Fruit fly (Drosophila melanogaster) whole organism, pupa: ENCODE results near the gene CG2104.

Experiments
- CG10348 ChIP-seq: fragments of 200-800 bp; sonication (Bioruptor generic); IDR thresholded peaks from 2 replicates; pipeline ENCODE4 v1.3.6; 2022; ENCODE audit warnings: missing biosample characterization, missing genetic modification characterization
- CG12605 ChIP-seq: fragments of 200-800 bp; sonication (Bioruptor generic); IDR thresholded peaks from 2 replicates; pipeline ENCODE4 v1.3.6; 2022; ENCODE audit warnings: missing biosample characterization, missing genetic modification characterization
- CG13204 ChIP-seq: fragments of 200-800 bp; sonication (Bioruptor generic); optimal IDR thresholded peaks from 2 replicates; lab custom pipeline; 2018; ENCODE audit warnings: missing biosample characterization, mild to moderate bottlenecking, missing genetic modification characterization, moderate library complexity
- CG14655 ChIP-seq: fragments of 200-800 bp; sonication (Bioruptor generic); optimal IDR thresholded peaks from 3 replicates; lab custom pipeline; 2017; ENCODE audit warnings: mild to moderate bottlenecking, missing biosample characterization, missing genetic modification reagents, missing genetic modification characterization
- CG15710 ChIP-seq: fragments of 200-800 bp; sonication (Bioruptor generic); optimal IDR thresholded peaks from 2 replicates; lab custom pipeline; 2018; ENCODE audit warnings: missing biosample characterization, mild to moderate bottlenecking, missing genetic modification characterization, moderate library complexity
- CG17806 ChIP-seq: fragments of 200-800 bp; sonication (Bioruptor generic); optimal IDR thresholded peaks from 2 replicates; lab custom pipeline; 2018; ENCODE audit warnings: missing biosample characterization, mild to moderate bottlenecking, missing genetic modification characterization, moderate library complexity
- CG32121 ChIP-seq: fragments of 200-800 bp; sonication (Bioruptor generic); IDR thresholded peaks from 2 replicates; pipeline ENCODE4 v1.3.6; 2022; ENCODE audit warnings: missing biosample characterization, missing genetic modification characterization
- CG34367 ChIP-seq: fragments of 200-800 bp; sonication (Bioruptor generic); optimal IDR thresholded peaks from 2 replicates; lab custom pipeline; 2018; ENCODE audit warnings: missing biosample characterization, mild to moderate bottlenecking, missing genetic modification characterization
- CG4496 ChIP-seq: fragments of 200-800 bp; sonication (Bioruptor generic); IDR thresholded peaks from 3 replicates; pipeline ENCODE4 v1.3.6; 2022; ENCODE audit warnings: missing biosample characterization, missing genetic modification characterization
- CG8159 ChIP-seq: fragments of 200-800 bp; sonication (Bioruptor generic); optimal IDR thresholded peaks from 3 replicates; lab custom pipeline; 2018; ENCODE audit warnings: missing biosample characterization, mild to moderate bottlenecking, missing genetic modification characterization, moderate library complexity
- CG8301 ChIP-seq: fragments of 200-800 bp; sonication (Bioruptor generic); optimal IDR thresholded peaks from 2 replicates; lab custom pipeline; 2018; ENCODE audit warnings: missing biosample characterization, mild to moderate bottlenecking, missing genetic modification characterization
- CG9948 ChIP-seq: fragments of 200-800 bp; sonication (Bioruptor generic); optimal IDR thresholded peaks from 2 replicates; lab custom pipeline; 2018; ENCODE audit warnings: missing biosample characterization, mild to moderate bottlenecking, missing genetic modification characterization, moderate library complexity
- D1 ChIP-seq: fragments of 200-800 bp; sonication (Bioruptor generic); optimal IDR thresholded peaks from 2 replicates; lab custom pipeline; 2018; ENCODE audit warnings: missing biosample characterization, mild to moderate bottlenecking, missing genetic modification characterization, moderate library complexity
- EcR ChIP-seq: fragments of 200-800 bp; sonication (Bioruptor generic); optimal IDR thresholded peaks from 3 replicates; lab custom pipeline; 2019; ENCODE audit warnings: missing biosample characterization, missing genetic modification characterization, mild to moderate bottlenecking, moderate library complexity, missing genetic modification reagents
- Ets98B ChIP-seq: fragments of 200-800 bp; sonication (Bioruptor generic); IDR thresholded peaks from 2 replicates; pipeline ENCODE4 v1.3.6; 2022; ENCODE audit warnings: missing biosample characterization, missing genetic modification characterization
- Pif1A ChIP-seq: fragments of 200-800 bp; sonication (Bioruptor generic); optimal IDR thresholded peaks from 3 replicates; lab custom pipeline; 2016; ENCODE audit warnings: missing biosample characterization, missing genetic modification characterization
- Pif1B ChIP-seq: fragments of 200-800 bp; sonication (Bioruptor generic); optimal IDR thresholded peaks from 3 replicates; lab custom pipeline; 2016; ENCODE audit warnings: missing biosample characterization, missing genetic modification characterization
- Snoo ChIP-seq: fragments of 200-800 bp; sonication (Bioruptor generic); optimal IDR thresholded peaks from 3 replicates; lab custom pipeline; 2017; ENCODE audit warnings: missing biosample characterization, mild to moderate bottlenecking, missing genetic modification characterization, inconsistent platforms
- fd96Ca ChIP-seq: fragments of 200-800 bp; sonication (Bioruptor generic); IDR thresholded peaks from 3 replicates; pipeline ENCODE4 v1.3.6; 2022; ENCODE audit warnings: missing biosample characterization, missing genetic modification characterization
- gl ChIP-seq: fragments of 200-800 bp; sonication (Bioruptor generic); optimal IDR thresholded peaks from 2 replicates; lab custom pipeline; 2018; ENCODE audit warnings: missing biosample characterization, mild to moderate bottlenecking, missing genetic modification characterization
- rn ChIP-seq: fragments of 200-800 bp; sonication (Bioruptor generic); IDR thresholded peaks from 2 replicates; pipeline ENCODE4 v1.3.6; 2022; ENCODE audit warnings: missing biosample characterization, missing genetic modification characterization

CG2104 gene

DNA sequence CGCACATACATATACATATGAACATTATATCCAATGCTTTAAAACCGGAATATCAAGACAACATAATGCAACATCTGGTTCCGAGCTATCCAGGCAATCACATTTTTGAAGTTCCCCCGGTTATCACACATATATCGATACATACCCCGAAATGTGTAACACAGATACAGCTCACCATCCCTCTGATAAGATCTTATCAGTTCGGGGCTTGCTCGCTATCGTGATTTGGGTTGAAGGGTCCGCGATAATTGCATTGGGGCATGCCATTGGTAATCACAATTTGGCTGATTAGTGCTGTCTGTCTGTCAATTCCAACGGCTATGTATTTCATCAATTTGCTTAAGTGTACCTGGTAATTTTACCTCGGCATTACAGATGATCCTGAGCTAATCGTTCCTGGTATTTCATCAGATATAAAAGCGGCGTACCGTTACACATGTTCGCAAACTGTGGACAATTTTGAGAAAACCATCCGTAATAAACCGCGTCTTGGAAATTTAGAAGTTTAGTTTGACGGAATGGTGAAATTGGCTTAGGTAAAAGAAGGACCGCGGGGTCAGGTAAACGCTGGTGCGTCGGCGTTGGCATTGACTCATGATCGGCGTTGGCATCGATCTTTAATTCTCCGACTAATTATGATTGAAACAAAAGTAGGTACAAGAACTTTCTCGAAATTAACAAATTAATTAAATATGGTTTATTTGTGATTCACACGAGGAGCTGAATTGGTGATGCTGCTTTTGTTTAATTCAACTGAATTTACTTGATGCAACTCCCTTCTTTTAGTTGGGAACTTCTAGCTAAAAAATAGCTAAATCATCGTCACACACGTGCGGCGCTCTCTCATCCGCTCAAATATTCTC is 21.1 kb downstream of the CG2104 start:
- no peak for TF ChIP-seq D1

DNA sequence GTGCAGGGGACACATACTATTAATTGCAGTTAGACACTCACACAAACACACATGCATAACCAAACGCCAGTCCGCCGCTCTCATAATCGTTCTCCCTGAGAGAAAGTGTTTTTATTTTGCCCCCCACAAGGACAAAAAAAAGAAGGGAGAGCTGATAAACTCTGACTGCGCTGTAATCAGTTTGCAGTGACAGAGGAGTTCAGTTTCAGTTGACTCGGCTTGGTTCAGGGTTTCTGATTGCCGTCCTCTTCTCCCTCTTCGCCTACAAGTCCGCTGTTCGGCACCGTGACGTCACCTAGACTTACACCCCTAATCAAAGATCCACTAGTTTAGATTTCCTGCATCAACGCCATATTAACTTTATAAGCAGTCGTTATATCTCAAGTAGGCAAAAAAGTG is 21.8 kb downstream of the CG2104 start:
- TF ChIP-seq Pif1B (GFP tag; lab: Kevin White, UChicago) = no peak
- peak; percentile 59; the same call in 1 of the 3 replicates for TF ChIP-seq CG4496 (GFP tag; lab: Robert Waterston, UW)
- peak; percentile 20 for TF ChIP-seq CG14655 (GFP tag; lab: Kevin White, UChicago)
- no peak for TF ChIP-seq CG8301 (tag; lab: Kevin White, UChicago)
- no peak for TF ChIP-seq D1
- no peak for TF ChIP-seq CG17806
- TF ChIP-seq CG15710 (tag; lab: Kevin White, UChicago) = no peak
- no peak for TF ChIP-seq Snoo (tag; lab: Kevin White, UChicago)
- peak; percentile 59 for TF ChIP-seq CG12605 (GFP tag; lab: Robert Waterston, UW)
- TF ChIP-seq EcR = peak; percentile 75
- no peak for TF ChIP-seq CG10348 (GFP tag; lab: Robert Waterston, UW)
- TF ChIP-seq CG8159 (tag; lab: Kevin White, UChicago) = no peak
- no peak for TF ChIP-seq rn
- TF ChIP-seq CG9948 (tag; lab: Kevin White, UChicago) = no peak
- no peak for TF ChIP-seq Pif1A
- peak; percentile 8 for TF ChIP-seq CG34367
- no peak for TF ChIP-seq CG13204 (GFP tag; lab: Kevin White, UChicago)
- TF ChIP-seq gl (tag; lab: Kevin White, UChicago) = peak; percentile 1
- TF ChIP-seq CG32121 (GFP tag; lab: Robert Waterston, UW) = no peak

DNA sequence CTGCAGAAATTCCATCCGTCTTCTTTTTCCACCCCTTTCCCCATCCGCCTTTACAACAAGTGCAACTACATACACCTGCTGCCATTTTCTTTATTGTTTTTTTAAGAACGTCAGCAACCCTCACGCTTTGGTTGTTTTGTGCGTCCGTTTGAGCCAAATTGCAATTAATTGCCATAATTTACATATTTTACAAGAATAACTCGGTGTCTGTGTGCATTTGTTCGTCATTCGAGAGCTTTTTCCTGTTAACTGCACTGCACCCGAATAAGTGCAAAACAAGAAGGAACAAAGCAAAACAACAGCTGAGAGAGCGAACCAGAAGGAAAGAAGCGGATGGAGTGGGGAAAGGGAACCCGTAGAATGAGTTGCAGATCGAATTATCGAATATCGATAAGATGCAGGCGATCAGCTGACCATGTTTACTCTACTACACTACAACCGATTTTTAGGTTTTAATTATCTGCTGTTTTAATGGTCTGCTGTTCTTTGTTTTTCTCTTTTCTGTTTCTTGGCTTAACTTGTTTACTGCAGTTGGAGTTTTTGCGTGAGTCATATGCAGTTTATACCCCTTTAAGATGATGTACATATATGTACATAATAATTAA is 22.3 kb downstream of the CG2104 start:
- no peak for TF ChIP-seq Pif1A
- peak; percentile 30 for TF ChIP-seq gl (tag; lab: Kevin White, UChicago)
- no peak for TF ChIP-seq CG8301 (tag; lab: Kevin White, UChicago)
- TF ChIP-seq CG14655 (GFP tag; lab: Kevin White, UChicago) = peak; percentile 33
- no peak for TF ChIP-seq fd96Ca (GFP tag; lab: Robert Waterston, UW)
- no peak for TF ChIP-seq rn
- TF ChIP-seq CG12605 (GFP tag; lab: Robert Waterston, UW) = no peak
- no peak for TF ChIP-seq Ets98B (GFP tag; lab: Robert Waterston, UW)
- peak; percentile 24 for TF ChIP-seq CG15710 (tag; lab: Kevin White, UChicago)
- no peak for TF ChIP-seq D1
- TF ChIP-seq CG34367 = no peak
- TF ChIP-seq CG32121 (GFP tag; lab: Robert Waterston, UW) = no peak
- no peak for TF ChIP-seq EcR
- TF ChIP-seq Pif1B (GFP tag; lab: Kevin White, UChicago) = no peak
- no peak for TF ChIP-seq Snoo (tag; lab: Kevin White, UChicago)
- no peak for TF ChIP-seq CG13204 (GFP tag; lab: Kevin White, UChicago)
- peak; percentile 0 for TF ChIP-seq CG17806
- no peak for TF ChIP-seq CG10348 (GFP tag; lab: Robert Waterston, UW)
- no peak for TF ChIP-seq CG9948 (tag; lab: Kevin White, UChicago)
- TF ChIP-seq CG4496 (GFP tag; lab: Robert Waterston, UW) = no peak
- peak; percentile 18 for TF ChIP-seq CG8159 (tag; lab: Kevin White, UChicago)

DNA sequence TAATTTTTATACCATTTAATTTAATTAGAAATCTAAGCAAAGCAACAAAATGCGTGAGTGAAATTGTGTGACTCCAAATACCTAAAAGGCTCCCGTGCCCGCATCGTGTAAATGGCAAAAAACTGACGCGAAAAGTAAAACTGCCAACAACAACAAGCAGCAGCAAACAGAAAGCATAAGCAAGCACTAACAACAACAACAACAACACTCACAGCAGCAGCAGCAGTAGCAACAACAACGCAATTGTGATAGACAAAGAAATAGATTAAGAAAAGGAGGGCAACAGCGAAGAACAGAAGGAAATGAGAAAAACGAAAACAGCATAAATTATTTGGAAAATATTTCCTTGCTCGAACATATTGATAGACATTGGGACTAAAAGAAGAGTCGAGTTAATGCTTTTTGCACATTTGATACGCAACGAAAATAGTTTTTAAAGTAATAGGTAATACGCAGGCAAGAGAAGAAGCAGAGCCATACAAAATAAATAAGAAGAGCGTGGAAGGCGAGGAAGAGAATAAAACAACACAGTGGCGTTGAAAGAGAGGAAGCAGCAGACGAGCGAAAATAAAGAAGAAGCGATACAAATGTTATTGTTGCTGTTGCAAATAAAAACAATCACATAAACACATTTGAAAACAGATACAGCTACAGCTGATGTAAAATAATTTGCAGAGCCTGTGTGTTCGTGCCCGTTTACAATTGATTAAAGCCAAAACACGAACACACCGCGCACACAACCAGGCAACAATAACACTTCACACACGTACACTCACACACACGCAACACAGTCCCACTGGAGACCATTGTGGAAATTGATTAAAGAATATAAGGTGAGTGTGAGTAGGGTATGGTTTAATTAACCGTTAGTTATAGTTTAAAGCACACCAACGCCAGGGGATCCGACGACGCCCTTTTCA is 23.1 kb downstream of the CG2104 start:
- no peak for TF ChIP-seq CG4496 (GFP tag; lab: Robert Waterston, UW)
- TF ChIP-seq, all 21 proteins: peak for 0

DNA sequence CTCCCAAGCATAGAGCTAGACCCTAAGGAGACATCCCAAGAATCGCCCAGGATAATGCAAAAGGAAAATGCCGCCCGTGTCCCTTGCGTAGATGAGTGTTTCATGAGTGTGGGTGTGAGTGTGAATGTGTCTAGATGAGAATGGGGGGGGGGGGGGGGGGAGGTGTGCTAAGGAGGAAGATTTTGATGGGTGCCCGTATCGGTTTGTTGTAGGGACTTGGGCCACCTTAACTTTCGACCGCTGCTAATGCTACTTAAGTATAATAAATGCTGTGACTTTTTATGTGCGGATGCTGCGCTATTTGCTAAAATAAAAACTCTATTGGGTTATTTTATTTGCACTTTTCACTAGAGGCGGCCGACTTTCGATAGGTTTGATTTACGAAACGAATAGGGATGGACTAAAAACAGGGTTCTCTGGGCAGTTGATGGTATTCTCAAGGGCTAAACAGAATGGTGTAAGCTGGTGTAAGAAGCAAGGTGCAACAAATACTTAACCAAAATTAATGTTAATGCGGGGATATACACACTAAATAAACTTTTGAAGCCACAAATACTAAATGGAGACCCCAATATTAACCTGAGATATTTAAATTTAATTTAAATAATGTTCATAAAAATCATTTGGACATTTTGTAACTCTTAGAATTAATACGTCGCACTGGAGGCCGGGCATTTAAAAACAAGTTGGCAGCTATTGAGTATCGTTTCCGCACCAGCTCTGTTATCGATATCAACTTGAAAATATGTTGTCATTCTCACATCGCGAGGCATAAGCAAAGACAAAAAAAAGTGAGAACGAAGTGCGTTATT is 24.0 kb downstream of the CG2104 start, which contains the start of the genes Xe7 and Atg17:
Xe7 (minus strand) TSS at position 407 of the 812 bp plus-strand sequence.
Atg17 (plus strand) TSS at position 786 of the 812 bp plus-strand sequence.
- TF ChIP-seq CG8159 (tag; lab: Kevin White, UChicago) = peak; percentile 88
- peak; percentile 83 for TF ChIP-seq rn
- TF ChIP-seq CG4496 (GFP tag; lab: Robert Waterston, UW) = peak; percentile 90
- TF ChIP-seq CG9948 (tag; lab: Kevin White, UChicago) = peak; percentile 89
- no peak for TF ChIP-seq EcR
- TF ChIP-seq CG15710 (tag; lab: Kevin White, UChicago) = peak; percentile 92
- peak; percentile 86 for TF ChIP-seq CG8301 (tag; lab: Kevin White, UChicago)
- no peak for TF ChIP-seq D1
- peak; percentile 85 for TF ChIP-seq Ets98B (GFP tag; lab: Robert Waterston, UW)
- no peak for TF ChIP-seq CG13204 (GFP tag; lab: Kevin White, UChicago)
- TF ChIP-seq Snoo (tag; lab: Kevin White, UChicago) = peak; percentile 89
- TF ChIP-seq Pif1B (GFP tag; lab: Kevin White, UChicago) = peak; percentile 83
- peak; percentile 93 for TF ChIP-seq fd96Ca (GFP tag; lab: Robert Waterston, UW)
- peak; percentile 88 for TF ChIP-seq CG32121 (GFP tag; lab: Robert Waterston, UW)
- TF ChIP-seq gl (tag; lab: Kevin White, UChicago) = peak; percentile 39
- peak; percentile 79; the same call in 1 of the 2 replicates for TF ChIP-seq CG10348 (GFP tag; lab: Robert Waterston, UW)
- peak; percentile 80 for TF ChIP-seq CG34367
- peak; percentile 87 for TF ChIP-seq Pif1A
- TF ChIP-seq CG17806 = peak; percentile 86
- TF ChIP-seq CG14655 (GFP tag; lab: Kevin White, UChicago) = no peak
- peak; percentile 60 for TF ChIP-seq CG12605 (GFP tag; lab: Robert Waterston, UW)
